Fruit fly (Drosophila melanogaster) whole organism: ENCODE measurements around the gene CG6295.

Experiments
- CG8478 ChIP-seq: fragments of >200 bp; optimal IDR thresholded peaks from 2 replicates; lab custom pipeline; 2018; ENCODE audit warnings: inconsistent platforms
- Dll ChIP-seq: fragments of >200 bp; optimal IDR thresholded peaks from 2 replicates; lab custom pipeline; 2017
- EcR ChIP-seq, 2 experiments: fragments of >200 bp; optimal IDR thresholded peaks; 2 replicates each; lab custom pipeline; 2017; ENCODE audit warnings: missing biosample characterization in 2 of 2, missing genetic modification characterization in 2 of 2, missing genetic modification reagents in 2 of 2
- pan ChIP-seq: fragments of >200 bp; optimal IDR thresholded peaks from 2 replicates; lab custom pipeline; 2017
- psq ChIP-seq: fragments of >200 bp; optimal IDR thresholded peaks from 2 replicates; lab custom pipeline; 2017
- usp ChIP-seq: fragments of >200 bp; optimal IDR thresholded peaks from 2 replicates; lab custom pipeline; 2017; ENCODE audit warnings: missing biosample characterization, missing genetic modification characterization, mixed read lengths

Gene CG6295

dm6 chr3R:27005338-27005737, 1.5 kb downstream of the CG6295 start, which contains the start of gene CG6296:
CG6296 (minus strand) TSS chr3R:27005469.
- no peak for TF ChIP-seq psq (lab: Kevin White, UChicago)
- no peak for TF ChIP-seq usp (GFP tag; lab: Kevin White, UChicago)
- TF ChIP-seq EcR (GFP tag; optimal IDR thresholded peaks at IDR 0.05; lab: Kevin White, UChicago): no peak
- TF ChIP-seq pan: no peak
- no peak for TF ChIP-seq Dll
- no peak for TF ChIP-seq CG8478 (lab: Kevin White, UChicago)

dm6 chr3R:27002787-27003186, 4.1 kb downstream of the CG6295 start:
- TF ChIP-seq Dll: no peak
- no peak for TF ChIP-seq pan
- no peak for TF ChIP-seq CG8478 (lab: Kevin White, UChicago)
- no peak for TF ChIP-seq psq (lab: Kevin White, UChicago)
- TF ChIP-seq usp (GFP tag; lab: Kevin White, UChicago): no peak
- no peak for TF ChIP-seq EcR (GFP tag; optimal IDR thresholded peaks at IDR 0.05; lab: Kevin White, UChicago)

DNA sequence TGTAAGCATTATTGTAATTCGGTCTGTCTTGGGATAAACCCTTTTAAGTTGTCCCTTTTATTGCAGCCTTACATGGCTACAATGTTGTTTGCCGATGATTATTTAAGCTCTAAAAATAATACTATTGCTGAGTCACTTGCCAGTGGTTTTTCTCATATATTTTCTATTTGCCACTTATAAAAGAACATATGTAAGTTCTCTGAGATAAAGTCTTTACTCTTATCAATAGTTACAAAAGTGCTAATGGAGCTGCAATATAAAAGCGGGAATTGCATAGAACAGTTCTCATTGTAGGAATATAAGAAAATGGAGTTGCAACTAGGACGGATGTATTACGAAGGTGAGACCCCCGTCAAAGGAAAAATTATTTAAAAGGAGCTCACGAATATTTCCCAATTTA, 7.4 kb downstream of the CG6295 start, which contains the start of gene CG31077:
Gene CG31077, plus strand, starts transcription at position 301 of the 400 bp plus-strand sequence.
- TF ChIP-seq pan: no peak
- no peak for TF ChIP-seq Dll
- no peak for TF ChIP-seq EcR (GFP tag; optimal IDR thresholded peaks at IDR 0.05; lab: Kevin White, UChicago)
- no peak for TF ChIP-seq psq (lab: Kevin White, UChicago)
- no peak for TF ChIP-seq CG8478 (lab: Kevin White, UChicago)
- TF ChIP-seq usp (GFP tag; lab: Kevin White, UChicago): no peak

DNA sequence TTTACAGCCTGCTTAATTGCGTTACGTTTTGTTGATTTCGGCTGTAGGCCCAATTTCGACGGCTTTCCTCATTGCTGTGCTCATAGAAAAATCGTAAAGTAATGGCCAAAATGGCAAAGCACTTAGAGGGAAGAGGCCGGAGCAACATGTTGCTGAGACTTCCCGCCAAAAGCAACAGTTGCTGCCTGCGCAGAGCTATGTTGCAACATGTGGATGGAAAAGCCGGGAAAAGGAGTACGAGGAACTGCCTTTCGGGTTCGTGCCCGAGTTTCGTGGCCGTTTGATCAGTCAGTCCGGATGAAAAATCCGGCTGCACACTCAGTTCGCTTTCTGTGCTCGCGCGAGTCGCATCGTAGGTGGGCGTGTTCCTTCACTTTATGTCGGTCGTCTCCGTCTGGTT, 10.2 kb downstream of the CG6295 start, which contains the start of gene RYa-R:
Gene RYa-R, plus strand, starts transcription at position 339 of the 400 bp plus-strand sequence.
- TF ChIP-seq pan: no peak
- no peak for TF ChIP-seq CG8478 (lab: Kevin White, UChicago)
- TF ChIP-seq psq (lab: Kevin White, UChicago): no peak
- no peak for TF ChIP-seq Dll
- no peak for TF ChIP-seq usp (GFP tag; lab: Kevin White, UChicago)
- no peak for TF ChIP-seq EcR (GFP tag; optimal IDR thresholded peaks at IDR 0.05; lab: Kevin White, UChicago)

DNA sequence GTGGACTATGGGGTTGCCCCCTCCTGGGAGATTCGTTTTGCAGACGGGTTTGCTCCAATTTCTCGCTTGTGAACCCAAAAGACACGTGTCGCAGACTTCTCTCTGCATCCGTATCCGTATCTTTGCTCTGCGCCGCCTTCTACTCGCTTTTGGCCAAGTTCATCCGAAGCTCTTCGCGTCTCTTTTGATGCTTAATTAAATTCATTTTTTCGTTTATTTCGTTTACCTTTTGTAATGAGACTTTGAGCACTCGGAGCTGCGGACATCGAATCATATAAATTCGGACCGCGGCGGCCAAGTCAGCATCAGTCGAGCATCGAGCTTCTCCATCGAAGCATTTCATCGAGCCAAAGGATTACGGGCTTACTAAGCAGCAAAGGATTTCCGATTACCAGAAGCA, 12.3 kb downstream of the CG6295 start, which contains the start of gene TwdlC:
Gene TwdlC, plus strand, starts transcription at position 301 of the 400 bp plus-strand sequence.
- TF ChIP-seq Dll (no peak), psq (lab: Kevin White, UChicago) (no peak), EcR (GFP tag; optimal IDR thresholded peaks at IDR 0.05; lab: Kevin White, UChicago) (no peak), pan (no peak), CG8478 (lab: Kevin White, UChicago) (no peak), usp (GFP tag; lab: Kevin White, UChicago) (no peak)

dm6 chr3R:26989802-26990509, 16.9 kb downstream of the CG6295 start, which contains the start of gene CG31076:
CG31076 (minus strand) TSS chr3R:26989852.
- TF ChIP-seq pan (peak; percentile 83), EcR (GFP tag; optimal IDR thresholded peaks at IDR 0.05; lab: Kevin White, UChicago) (peak in 1 of 2 experiments; percentile 43), psq (lab: Kevin White, UChicago) (no peak), Dll (no peak), CG8478 (lab: Kevin White, UChicago) (no peak), usp (GFP tag; lab: Kevin White, UChicago) (no peak)

DNA sequence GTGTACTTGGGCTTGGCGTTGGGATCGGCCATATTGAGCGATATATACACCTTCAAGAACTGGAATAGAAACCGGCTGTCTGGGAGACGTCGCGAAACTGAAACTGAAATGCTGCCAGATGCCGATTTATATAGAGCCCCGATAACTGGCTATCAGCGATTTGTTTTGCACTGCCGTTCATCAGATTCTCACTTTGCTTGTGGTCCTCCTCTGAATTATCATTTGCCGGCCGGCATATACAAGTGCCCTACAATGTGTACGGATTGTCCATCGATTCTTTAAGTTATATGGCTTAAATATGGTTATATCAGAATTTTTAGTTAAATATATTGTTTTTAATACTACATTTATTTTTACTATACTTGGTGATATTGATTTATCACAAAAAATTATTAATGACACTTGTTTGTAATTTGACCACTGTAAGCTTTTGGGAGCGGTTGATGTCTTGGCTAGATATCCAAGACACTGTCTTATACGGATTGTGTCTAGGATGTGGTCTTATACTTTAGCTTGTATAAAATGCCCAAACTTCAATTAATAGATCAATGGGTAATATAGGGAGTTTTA, 18.4 kb downstream of the CG6295 start, which contains the start of gene CG31075:
Gene CG31075, minus strand, starts transcription at position 106 of the 570 bp plus-strand sequence.
- no peak for TF ChIP-seq CG8478 (lab: Kevin White, UChicago)
- peak; percentile 41 for TF ChIP-seq psq (lab: Kevin White, UChicago)

DNA sequence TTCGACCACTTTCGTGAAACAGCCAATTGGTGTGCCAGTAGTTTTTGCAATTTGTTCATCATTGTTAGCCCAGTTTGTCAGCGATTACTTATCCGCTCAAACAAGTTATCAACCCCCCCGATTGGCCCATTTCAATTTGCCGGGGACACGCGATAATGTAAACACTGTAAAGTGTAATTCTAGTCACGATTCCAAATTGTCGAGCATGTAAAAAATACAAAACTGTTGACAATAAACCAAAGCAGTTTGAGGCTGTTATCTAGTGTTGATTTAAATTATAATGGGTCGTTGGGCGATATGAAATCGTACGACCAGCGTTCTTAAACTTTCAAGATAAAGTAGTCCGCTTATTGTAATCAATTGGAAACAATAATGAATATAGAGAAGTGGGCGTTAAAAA, 19.4 kb downstream of the CG6295 start:
- TF ChIP-seq Dll (no peak), usp (GFP tag; lab: Kevin White, UChicago) (no peak), pan (no peak), CG8478 (lab: Kevin White, UChicago) (no peak), psq (lab: Kevin White, UChicago) (no peak), EcR (GFP tag; optimal IDR thresholded peaks at IDR 0.05; lab: Kevin White, UChicago) (no peak)

DNA sequence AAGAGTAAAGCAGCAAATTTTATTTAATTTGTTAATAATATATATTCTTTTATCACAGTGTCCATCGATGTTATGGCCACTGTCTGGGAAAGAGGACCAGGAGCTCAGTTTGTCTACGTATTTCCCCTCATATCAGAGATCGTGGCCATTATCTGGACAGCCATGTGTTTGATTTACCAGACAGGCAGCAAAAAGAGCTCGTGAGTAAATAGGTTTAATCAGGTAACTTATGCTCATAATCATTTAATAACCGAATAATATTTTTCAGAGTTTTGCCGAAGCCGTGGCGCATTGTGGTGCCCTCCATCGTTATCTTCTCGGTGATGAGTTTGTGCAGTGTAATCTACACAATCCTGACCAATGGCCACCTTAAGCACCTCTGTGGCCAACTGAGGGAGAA, 22.4 kb downstream of the CG6295 start:
- TF ChIP-seq pan (no peak), Dll (no peak), EcR (GFP tag; optimal IDR thresholded peaks at IDR 0.05; lab: Kevin White, UChicago) (no peak), usp (GFP tag; lab: Kevin White, UChicago) (no peak), psq (lab: Kevin White, UChicago) (no peak), CG8478 (lab: Kevin White, UChicago) (no peak)

DNA sequence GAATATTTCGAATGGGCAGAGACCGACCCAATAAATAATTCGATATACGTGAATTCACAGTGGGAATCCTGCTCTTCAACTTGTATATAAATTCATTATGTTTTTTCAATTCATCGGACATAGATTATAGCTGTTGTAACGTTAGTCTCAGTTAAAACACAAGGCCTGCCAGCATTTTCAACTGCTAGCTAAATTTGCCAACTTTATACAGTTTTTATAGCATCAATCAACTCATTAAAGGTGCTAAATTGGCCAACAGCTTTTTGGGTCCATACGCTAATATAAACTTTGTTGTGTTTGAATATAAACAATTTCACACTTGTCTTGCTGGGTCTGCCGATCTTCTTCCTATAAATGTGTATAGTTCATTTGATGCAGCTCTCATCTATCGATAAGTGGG, 24.7 kb downstream of the CG6295 start:
- TF ChIP-seq pan: no peak
- no peak for TF ChIP-seq CG8478 (lab: Kevin White, UChicago)
- TF ChIP-seq usp (GFP tag; lab: Kevin White, UChicago): no peak
- no peak for TF ChIP-seq EcR (GFP tag; optimal IDR thresholded peaks at IDR 0.05; lab: Kevin White, UChicago)
- TF ChIP-seq Dll: no peak
- TF ChIP-seq psq (lab: Kevin White, UChicago): no peak

- TF ChIP-seq Dll (no peak), psq (lab: Kevin White, UChicago) (no peak), EcR (GFP tag; optimal IDR thresholded peaks at IDR 0.05; lab: Kevin White, UChicago) (no peak), usp (GFP tag; lab: Kevin White, UChicago) (no peak), pan (no peak), CG8478 (lab: Kevin White, UChicago) (no peak)
Observed at dm6 chr3R:26980282-26980691, 26.6 kb downstream of the CG6295 start.

dm6 chr3R:26978241-26978640, 28.6 kb downstream of the CG6295 start, which contains the start of the genes CG14253 and CG46313:
CG14253 (plus strand) TSS chr3R:26978541.
CG46313 (plus strand) TSS chr3R:26978541.
- TF ChIP-seq pan (no peak), psq (lab: Kevin White, UChicago) (no peak), usp (GFP tag; lab: Kevin White, UChicago) (no peak), EcR (GFP tag; optimal IDR thresholded peaks at IDR 0.05; lab: Kevin White, UChicago) (no peak), Dll (no peak), CG8478 (lab: Kevin White, UChicago) (no peak)
